Worm (Caenorhabditis elegans) whole organism, L4 larva: Measurements from ENCODE around the gene Y39A1A.20.
A peak's percentile ranks its signal among the peaks of the same experiment; 100 is the strongest.

Experiments
- F26F4.8 ChIP-seq: fragments of 200-800 bp; sonication (Bioruptor generic); conservative IDR thresholded peaks from 2 replicates; pipeline ENCODE4 v1.3.6; 2022; ENCODE audit warnings: missing genetic modification characterization, missing compliant biosample characterization
- F37D6.2 ChIP-seq: sonication (generic microtip); optimal IDR thresholded peaks from 2 replicates; lab custom pipeline; 2016; ENCODE audit warnings: mild to moderate bottlenecking, missing genetic modification characterization, missing compliant biosample characterization
- F49E8.2 ChIP-seq: sonication (generic microtip); optimal IDR thresholded peaks from 2 replicates; lab custom pipeline; 2016; ENCODE audit warnings: missing compliant biosample characterization, mild to moderate bottlenecking, missing genetic modification characterization, borderline replicate concordance
- R02D3.7 ChIP-seq: fragments of 150-350 bp; sonication (generic microtip); optimal IDR thresholded peaks from 3 replicates; lab custom pipeline; 2014; ENCODE audit warnings: missing biosample characterization, missing genetic modification characterization
- T26A8.4 ChIP-seq: fragments of 200-800 bp; sonication (Bioruptor generic); IDR thresholded peaks from 2 replicates; pipeline ENCODE4 v1.3.6; 2022; ENCODE audit warnings: missing genetic modification characterization, missing compliant biosample characterization
- ZK546.5 ChIP-seq, 2 experiments: sonication (generic microtip); optimal IDR thresholded peaks; 2 replicates each; lab custom pipeline; 2017; ENCODE audit warnings: missing biosample characterization in 2 of 2, missing genetic modification characterization in 2 of 2
- aha-1 ChIP-seq: fragments of 150-350 bp; peaks from one replicate; lab custom pipeline; 2014; ENCODE audit warnings: missing biosample characterization, missing genetic modification characterization
- ama-1 ChIP-seq: fragments of 150-350 bp; optimal IDR thresholded peaks from 2 replicates; lab custom pipeline; 2014; ENCODE audit warnings: inconsistent platforms, mixed read lengths
- arid-1 ChIP-seq: fragments of 200-800 bp; sonication (Bioruptor generic); conservative IDR thresholded peaks from 2 replicates; pipeline ENCODE4 v1.3.6; 2022; ENCODE audit warnings: missing genetic modification reagents, missing genetic modification characterization, missing compliant biosample characterization
- ceh-28 ChIP-seq: fragments of 150-350 bp; optimal IDR thresholded peaks from 2 replicates; lab custom pipeline; 2014; ENCODE audit warnings: missing biosample characterization, missing genetic modification reagents, missing genetic modification characterization
- daf-16 ChIP-seq, 3 experiments: sonication (generic microtip); optimal IDR thresholded peaks; 2 replicates each; lab custom pipeline; 2016 to 2017; ENCODE audit warnings: missing genetic modification characterization in 3 of 3, missing genetic modification reagents in 3 of 3, mild to moderate bottlenecking in 2 of 3, missing compliant biosample characterization in 2 of 3, missing biosample characterization in 1 of 3, moderate library complexity in 1 of 3
- daf-19 ChIP-seq: fragments of 200-800 bp; sonication (Bioruptor generic); conservative IDR thresholded peaks from 2 replicates; pipeline ENCODE4 v1.3.6; 2022; ENCODE audit warnings: missing genetic modification characterization, missing compliant biosample characterization
- daf-8 ChIP-seq: fragments of 200-800 bp; sonication (Bioruptor generic); IDR thresholded peaks from 2 replicates; pipeline ENCODE4 v1.3.6; 2022; ENCODE audit warnings: missing genetic modification characterization, missing compliant biosample characterization
- dmd-6 ChIP-seq: fragments of 200-800 bp; sonication (Bioruptor generic); IDR thresholded peaks from 2 replicates; pipeline ENCODE4 v1.3.6; 2022; ENCODE audit warnings: missing genetic modification reagents, missing genetic modification characterization, missing compliant biosample characterization
- dmd-9 ChIP-seq: fragments of 200-800 bp; sonication (Bioruptor generic); IDR thresholded peaks from 2 replicates; pipeline ENCODE4 v1.3.6; 2022; ENCODE audit warnings: missing genetic modification reagents, missing genetic modification characterization, missing compliant biosample characterization
- duxl-1 ChIP-seq: sonication (generic microtip); optimal IDR thresholded peaks from 2 replicates; lab custom pipeline; 2016; ENCODE audit warnings: mild to moderate bottlenecking, missing genetic modification characterization, moderate library complexity, missing compliant biosample characterization; ENCODE audit not compliant: poor library complexity
- dve-1 ChIP-seq: sonication (generic microtip); optimal IDR thresholded peaks from 2 replicates; lab custom pipeline; 2017; ENCODE audit warnings: antibody characterized with exemption, mild to moderate bottlenecking, missing genetic modification characterization, missing compliant biosample characterization; ENCODE audit not compliant: insufficient read depth
- fkh-10 ChIP-seq: fragments of 150-350 bp; optimal IDR thresholded peaks from 2 replicates; lab custom pipeline; 2014; ENCODE audit warnings: missing biosample characterization, missing genetic modification reagents, missing genetic modification characterization
- gei-8 ChIP-seq: fragments of 200-800 bp; sonication (Bioruptor generic); optimal IDR thresholded peaks from 2 replicates; lab custom pipeline; 2018; ENCODE audit warnings: mild to moderate bottlenecking, missing genetic modification characterization, missing compliant biosample characterization
- hlh-11 ChIP-seq: fragments of 200-800 bp; sonication (Bioruptor generic); optimal IDR thresholded peaks from 2 replicates; lab custom pipeline; 2018; ENCODE audit warnings: mild to moderate bottlenecking, missing genetic modification characterization, missing compliant biosample characterization
- hlh-30 ChIP-seq: sonication (generic microtip); optimal IDR thresholded peaks from 2 replicates; lab custom pipeline; 2017; ENCODE audit warnings: antibody characterized with exemption, mild to moderate bottlenecking, missing genetic modification characterization, missing compliant biosample characterization; ENCODE audit not compliant: insufficient read depth
- lin-13 ChIP-seq: fragments of 150-350 bp; optimal IDR thresholded peaks from 2 replicates; lab custom pipeline; 2014; ENCODE audit warnings: missing biosample characterization, missing genetic modification reagents, missing genetic modification characterization
- lin-29 ChIP-seq: fragments of 200-800 bp; sonication (Bioruptor generic); IDR thresholded peaks from 2 replicates; pipeline ENCODE4 v1.3.6; 2022; ENCODE audit warnings: missing genetic modification reagents, missing genetic modification characterization, missing compliant biosample characterization
- lin-38 ChIP-seq: fragments of 200-800 bp; sonication (Bioruptor generic); IDR thresholded peaks from 2 replicates; pipeline ENCODE4 v1.3.6; 2022; ENCODE audit warnings: missing genetic modification reagents, missing genetic modification characterization, missing compliant biosample characterization
- lin-39 ChIP-seq: fragments of 150-350 bp; optimal IDR thresholded peaks from 2 replicates; lab custom pipeline; 2014; ENCODE audit warnings: missing biosample characterization, missing genetic modification reagents, missing genetic modification characterization
- madf-5 ChIP-seq, 2 experiments: fragments of 200-800 bp; sonication (Bioruptor generic); IDR thresholded peaks; 2 replicates each; pipeline ENCODE4 v1.3.6; 2022; ENCODE audit warnings: missing compliant biosample characterization in 2 of 2, missing genetic modification characterization in 2 of 2
- mdt-29 ChIP-seq: fragments of 200-800 bp; sonication (Bioruptor generic); IDR thresholded peaks from 2 replicates; pipeline ENCODE4 v1.3.6; 2022; ENCODE audit warnings: missing genetic modification reagents, missing genetic modification characterization, missing compliant biosample characterization
- mxl-3 ChIP-seq: fragments of 200-800 bp; sonication (Bioruptor generic); optimal IDR thresholded peaks from 2 replicates; lab custom pipeline; 2018; ENCODE audit warnings: mild to moderate bottlenecking, missing genetic modification characterization, missing compliant biosample characterization
- nhr-10 ChIP-seq: fragments of 150-350 bp; optimal IDR thresholded peaks from 2 replicates; lab custom pipeline; 2014; ENCODE audit warnings: missing biosample characterization, missing genetic modification characterization
- nhr-102 ChIP-seq: sonication (generic microtip); optimal IDR thresholded peaks from 2 replicates; lab custom pipeline; 2016; ENCODE audit warnings: mild to moderate bottlenecking, missing genetic modification characterization, moderate library complexity, missing compliant biosample characterization
- nhr-11 ChIP-seq: fragments of 150-350 bp; optimal IDR thresholded peaks from 2 replicates; lab custom pipeline; 2014; ENCODE audit warnings: missing biosample characterization, missing genetic modification characterization
- nhr-111 ChIP-seq: fragments of 200-800 bp; sonication (Bioruptor generic); optimal IDR thresholded peaks from 2 replicates; lab custom pipeline; 2018; ENCODE audit warnings: mild to moderate bottlenecking, missing genetic modification characterization, missing compliant biosample characterization
- nhr-237 ChIP-seq: sonication (generic microtip); optimal IDR thresholded peaks from 2 replicates; lab custom pipeline; 2017; ENCODE audit warnings: missing biosample characterization, missing genetic modification characterization
- nhr-28 ChIP-seq: fragments of 150-350 bp; optimal IDR thresholded peaks from 2 replicates; lab custom pipeline; 2014; ENCODE audit warnings: missing biosample characterization, missing genetic modification characterization
- nhr-42 ChIP-seq: fragments of 200-800 bp; sonication (Bioruptor generic); IDR thresholded peaks from 2 replicates; pipeline ENCODE4 v1.3.6; 2022; ENCODE audit warnings: missing genetic modification characterization, missing compliant biosample characterization
- nhr-6 ChIP-seq: fragments of 150-350 bp; optimal IDR thresholded peaks from 2 replicates; lab custom pipeline; 2014; ENCODE audit warnings: missing biosample characterization, missing genetic modification characterization
- nhr-76 ChIP-seq: fragments of 150-350 bp; optimal IDR thresholded peaks from 2 replicates; lab custom pipeline; 2014; ENCODE audit warnings: missing biosample characterization, missing genetic modification characterization
- pha-4 ChIP-seq, 2 experiments: fragments of 150-350 bp in 1 of 2; fragments of 200-800 bp in 1 of 2; sonication (Bioruptor generic) in 1 of 2; IDR thresholded peaks in 1 of 2; optimal IDR thresholded peaks in 1 of 2; 2 replicates each; pipeline versions ENCODE4 v1.3.6 to Lab custom; 2014 to 2022; ENCODE audit warnings: missing genetic modification characterization in 2 of 2, missing genetic modification reagents in 2 of 2, missing biosample characterization in 1 of 2, missing compliant biosample characterization in 1 of 2
- pqm-1 ChIP-seq: sonication (generic microtip); optimal IDR thresholded peaks from 2 replicates; lab custom pipeline; 2017; ENCODE audit warnings: missing biosample characterization, missing genetic modification characterization
- sdz-12 ChIP-seq: fragments of 200-800 bp; sonication (Bioruptor generic); optimal IDR thresholded peaks from 2 replicates; lab custom pipeline; 2018; ENCODE audit warnings: mild to moderate bottlenecking, missing genetic modification characterization, missing compliant biosample characterization
- set-16 ChIP-seq: fragments of 200-800 bp; sonication (Bioruptor generic); IDR thresholded peaks from 2 replicates; pipeline ENCODE4 v1.3.6; 2022; ENCODE audit warnings: missing genetic modification reagents, missing genetic modification characterization, missing compliant biosample characterization
- snpc-1.2 ChIP-seq: fragments of 200-800 bp; sonication (Bioruptor generic); IDR thresholded peaks from 2 replicates; pipeline ENCODE4 v1.3.6; 2022; ENCODE audit warnings: missing genetic modification reagents, missing genetic modification characterization, missing compliant biosample characterization
- spr-1 ChIP-seq: sonication (generic microtip); optimal IDR thresholded peaks from 2 replicates; lab custom pipeline; 2016; ENCODE audit warnings: mild to moderate bottlenecking, missing genetic modification characterization, missing compliant biosample characterization
- spr-3 ChIP-seq: fragments of 200-800 bp; sonication (Bioruptor generic); optimal IDR thresholded peaks from 2 replicates; lab custom pipeline; 2018; ENCODE audit warnings: mild to moderate bottlenecking, missing genetic modification characterization, missing compliant biosample characterization
- unc-130 ChIP-seq: sonication (generic microtip); optimal IDR thresholded peaks from 2 replicates; lab custom pipeline; 2016; ENCODE audit warnings: missing genetic modification reagents, missing genetic modification characterization, missing compliant biosample characterization
- unc-62 ChIP-seq, 3 experiments: fragments of 150-350 bp in 1 of 3; sonication (generic microtip); optimal IDR thresholded peaks in 2 of 3; peaks in 1 of 3; 1 replicate in 1 of 3; 2 replicates in 2 of 3; lab custom pipeline; 2014 to 2017; ENCODE audit warnings: missing biosample characterization in 3 of 3, missing genetic modification characterization in 3 of 3, missing genetic modification reagents in 3 of 3, missing genotype in 1 of 3
- vab-7 ChIP-seq: fragments of 200-800 bp; sonication (Bioruptor generic); IDR thresholded peaks from 2 replicates; pipeline ENCODE4 v1.3.6; 2022; ENCODE audit warnings: missing genetic modification reagents, missing genetic modification characterization, missing compliant biosample characterization
- zfp-2 ChIP-seq: sonication (generic microtip); optimal IDR thresholded peaks from 2 replicates; lab custom pipeline; 2016; ENCODE audit warnings: mild to moderate bottlenecking, missing genetic modification characterization, missing compliant biosample characterization
- zip-11 ChIP-seq: fragments of 200-800 bp; sonication (Bioruptor generic); IDR thresholded peaks from 2 replicates; pipeline ENCODE4 v1.3.6; 2022; ENCODE audit warnings: missing genetic modification characterization, missing compliant biosample characterization

Gene Y39A1A.20

ce11 chrIII:10711192-10711673, 10.9 kb upstream of the Y39A1A.20 start, which contains the start of gene W09D10.5:
Gene W09D10.5, minus strand, starts transcription at chrIII:10711536.
- TF ChIP-seq mxl-3 = peak; percentile 40
- TF ChIP-seq aha-1 = peak; percentile 91
- no peak for TF ChIP-seq ZK546.5 (tag; optimal IDR thresholded peaks at IDR 0.05; lab: Kevin White, UChicago)
- no peak for TF ChIP-seq nhr-111 (GFP tag; lab: Kevin White, UChicago)
- no peak for TF ChIP-seq fkh-10 (GFP tag; lab: Kevin White, UChicago)
- peak; percentile 9 for TF ChIP-seq nhr-102 (tag; lab: Kevin White, UChicago)
- no peak for TF ChIP-seq dmd-9
- TF ChIP-seq F26F4.8 (GFP tag; lab: Robert Waterston, UW) = peak; percentile 56; the same call in 1 of the 2 replicates
- 0 out of 2 replicates have a peak, but pooled peaks have one; percentile 43 for TF ChIP-seq arid-1 (GFP tag; lab: Robert Waterston, UW)
- TF ChIP-seq zip-11 (GFP tag; lab: Robert Waterston, UW) = peak; percentile 29; the same call in 1 of the 2 replicates
- TF ChIP-seq daf-19 (GFP tag; lab: Robert Waterston, UW) = 0 out of 2 replicates have a peak, but pooled peaks have one; percentile 27
- TF ChIP-seq nhr-42 (GFP tag; lab: Robert Waterston, UW) = 0 out of 2 replicates have a peak, but pooled peaks have one; percentile 35
- no peak for TF ChIP-seq unc-130
- no peak for TF ChIP-seq lin-39
- peak; percentile 67 for TF ChIP-seq dve-1 (tag; lab: Kevin White, UChicago)
- no peak for TF ChIP-seq F37D6.2
- no peak for TF ChIP-seq daf-8
- TF ChIP-seq nhr-6 (tag; lab: Kevin White, UChicago) = no peak
- no peak for TF ChIP-seq ceh-28
- peak; percentile 83 for TF ChIP-seq gei-8 (GFP tag; lab: Kevin White, UChicago)
- TF ChIP-seq F49E8.2 (tag; lab: Kevin White, UChicago) = no peak
- no peak for TF ChIP-seq zfp-2 (tag; lab: Kevin White, UChicago)
- TF ChIP-seq ama-1 (lab: Kevin White, UChicago) = peak; percentile 84
- peak; percentile 66 for TF ChIP-seq pqm-1 (tag; lab: Kevin White, UChicago)
- TF ChIP-seq spr-1 = peak; percentile 25
- peak; percentile 57 for TF ChIP-seq hlh-11 (tag; lab: Kevin White, UChicago)
- peak; percentile 27 for TF ChIP-seq sdz-12 (GFP tag; lab: Kevin White, UChicago)
- peak; percentile 46 for TF ChIP-seq nhr-11
- no peak for TF ChIP-seq vab-7 (GFP tag; lab: Robert Waterston, UW)
- 0 out of 2 replicates have a peak, but pooled peaks have one; percentile 44 for TF ChIP-seq pha-4 (GFP tag; IDR thresholded peaks at IDR 0.05; lab: Robert Waterston, UW)
- no peak for TF ChIP-seq pha-4 (tag; optimal IDR thresholded peaks at IDR 0.05; lab: Kevin White, UChicago)
- 0 out of 2 replicates have a peak, but pooled peaks have one; percentile 5 for TF ChIP-seq mdt-29 (GFP tag; lab: Robert Waterston, UW)
- no peak for TF ChIP-seq nhr-76
- peak; percentile 44 for TF ChIP-seq lin-38 (GFP tag; lab: Robert Waterston, UW)
- peak; percentile 36 for TF ChIP-seq hlh-30 (tag; lab: Kevin White, UChicago)
- peak in 1 of 2 experiments; percentile 85; a peak in 1 of 4 replicates for TF ChIP-seq madf-5 (GFP tag; IDR thresholded peaks at IDR 0.05; lab: Robert Waterston, UW)
- TF ChIP-seq duxl-1 (tag; lab: Kevin White, UChicago) = no peak
- no peak for TF ChIP-seq daf-16 (GFP tag; optimal IDR thresholded peaks at IDR 0.05; lab: Kevin White, UChicago)
- peak; percentile 79 for TF ChIP-seq daf-16 (tag; optimal IDR thresholded peaks at IDR 0.05; lab: Kevin White, UChicago)
- TF ChIP-seq nhr-28 (tag; lab: Kevin White, UChicago) = peak; percentile 76
- TF ChIP-seq T26A8.4 (GFP tag; lab: Robert Waterston, UW) = peak; percentile 55
- TF ChIP-seq snpc-1.2 = peak; percentile 59; the same call in 1 of the 2 replicates
- TF ChIP-seq nhr-10 (tag; lab: Kevin White, UChicago) = peak; percentile 1
- no peak for TF ChIP-seq spr-3 (GFP tag; lab: Kevin White, UChicago)
- no peak for TF ChIP-seq nhr-237
- TF ChIP-seq dmd-6 (GFP tag; lab: Robert Waterston, UW) = peak; percentile 51; the same call in 1 of the 2 replicates
- TF ChIP-seq lin-29 (GFP tag; lab: Robert Waterston, UW) = no peak
- peak; percentile 22 for TF ChIP-seq lin-13 (GFP tag; lab: Kevin White, UChicago)
- no peak for TF ChIP-seq set-16 (GFP tag; lab: Robert Waterston, UW)
- peak in 1 of 2 experiments; percentile 62 for TF ChIP-seq unc-62 (GFP tag; optimal IDR thresholded peaks at IDR 0.05 in 1 of 2; lab: Kevin White, UChicago)
- TF ChIP-seq unc-62 (tag; optimal IDR thresholded peaks at IDR 0.05; lab: Kevin White, UChicago) = no peak
- TF ChIP-seq R02D3.7 (tag; lab: Kevin White, UChicago) = no peak
